Fruit fly (Drosophila melanogaster): ENCODE measurements around the gene oaf.

oaf gene

dm6 chr2L:2450723-2451379, 41.9 kb upstream of the oaf start (continued):
- no peak for TF ChIP-seq HmgZ (tag; optimal IDR thresholded peaks at IDR 0.05)
- TF ChIP-seq hb (GFP tag; IDR thresholded peaks at IDR 0.05; ENCODE audit: partially characterized antibody), result no peak
- TF ChIP-seq sna (GFP tag; IDR thresholded peaks at IDR 0.05; ENCODE audit: partially characterized antibody), result 0 out of 2 replicates have a peak, but pooled peaks have one; percentile 38
- TF ChIP-seq Hr3 (GFP tag; optimal IDR thresholded peaks at IDR 0.05), result no peak
- TF ChIP-seq BEAF-32 (GFP tag; optimal IDR thresholded peaks at IDR 0.05), result peak; percentile 27
- TF ChIP-seq fd102C (GFP tag; optimal IDR thresholded peaks at IDR 0.05), result no peak
- no peak for TF ChIP-seq B-H2 (GFP tag; optimal IDR thresholded peaks at IDR 0.05)
- TF ChIP-seq Aef1 (GFP tag; IDR thresholded peaks at IDR 0.05), result no peak
- no peak for TF ChIP-seq ash1 (GFP tag; optimal IDR thresholded peaks at IDR 0.05)
- no peak for TF ChIP-seq chn (GFP tag; optimal IDR thresholded peaks at IDR 0.05)
- no peak for TF ChIP-seq Side (GFP tag; optimal IDR thresholded peaks at IDR 0.05)
- no peak for TF ChIP-seq ewg (GFP tag; optimal IDR thresholded peaks at IDR 0.05)
- no peak for TF ChIP-seq CG31441 (GFP tag; IDR thresholded peaks at IDR 0.05)
- TF ChIP-seq CG16813 (GFP tag; IDR thresholded peaks at IDR 0.05; ENCODE audit: partially characterized antibody), result no peak
- TF ChIP-seq CG4854 (GFP tag; optimal IDR thresholded peaks at IDR 0.05), result no peak
- TF ChIP-seq Oli (tag; optimal IDR thresholded peaks at IDR 0.05), result no peak
- no peak for TF ChIP-seq fd3F (GFP tag; optimal IDR thresholded peaks at IDR 0.05)
- TF ChIP-seq ham (GFP tag; IDR thresholded peaks at IDR 0.05), result no peak
- TF ChIP-seq sisA (GFP tag; IDR thresholded peaks at IDR 0.05), result no peak
- no peak for TF ChIP-seq caup (GFP tag; optimal IDR thresholded peaks at IDR 0.05; ENCODE audit: severe bottlenecking)
- TF ChIP-seq Dek (tag; optimal IDR thresholded peaks at IDR 0.05), result no peak
- no peak for TF ChIP-seq Asciz (GFP tag; optimal IDR thresholded peaks at IDR 0.05)
- TF ChIP-seq CG1647 (GFP tag; optimal IDR thresholded peaks at IDR 0.05), result no peak
- no peak for TF ChIP-seq ATbp (GFP tag; optimal IDR thresholded peaks at IDR 0.05)
- TF ChIP-seq Optix (GFP tag; IDR thresholded peaks at IDR 0.05), result no peak
- TF ChIP-seq CG30020 (tag; optimal IDR thresholded peaks at IDR 0.05), result no peak
- TF ChIP-seq CG8290 (GFP tag; optimal IDR thresholded peaks at IDR 0.05), result no peak
- TF ChIP-seq CG8290 (tag; optimal IDR thresholded peaks at IDR 0.05), result peak in 1 of 2 experiments; percentile 36
- TF ChIP-seq CG3995 (GFP tag; optimal IDR thresholded peaks at IDR 0.05), result no peak
- no peak for TF ChIP-seq HmgD (GFP tag; optimal IDR thresholded peaks at IDR 0.05)
- TF ChIP-seq Adf1 (GFP tag; IDR thresholded peaks at IDR 0.05), result peak; percentile 70
- TF ChIP-seq CG12769 (tag; optimal IDR thresholded peaks at IDR 0.05), result peak; percentile 9
- TF ChIP-seq jing (GFP tag; optimal IDR thresholded peaks at IDR 0.05), result peak; percentile 40
- peak; percentile 92 for TF ChIP-seq Jarid2 (GFP tag; optimal IDR thresholded peaks at IDR 0.05)
- TF ChIP-seq zfh1 (GFP tag; IDR thresholded peaks at IDR 0.05), result 0 out of 3 replicates have a peak, but pooled peaks have one; percentile 12
- TF ChIP-seq Neu2 (GFP tag; optimal IDR thresholded peaks at IDR 0.05; ENCODE audit: borderline replicate concordance), result no peak
- no peak for TF ChIP-seq Fer2 (tag; optimal IDR thresholded peaks at IDR 0.05)
- no peak for TF ChIP-seq Abd-B (GFP tag; optimal IDR thresholded peaks at IDR 0.05)
- TF ChIP-seq CG7556 (GFP tag; optimal IDR thresholded peaks at IDR 0.05), result no peak
- no peak for TF ChIP-seq CG10366 (GFP tag; IDR thresholded peaks at IDR 0.05)
- no peak for TF ChIP-seq Meics (GFP tag; optimal IDR thresholded peaks at IDR 0.05)
- no peak for TF ChIP-seq Hr51 (GFP tag; optimal IDR thresholded peaks at IDR 0.05)
- TF ChIP-seq CG17359 (tag; optimal IDR thresholded peaks at IDR 0.05), result no peak
- no peak for TF ChIP-seq Atf-2 (GFP tag; optimal IDR thresholded peaks at IDR 0.05)
- TF ChIP-seq CG17829 (tag; optimal IDR thresholded peaks at IDR 0.05), result no peak
- TF ChIP-seq org-1 (GFP tag; optimal IDR thresholded peaks at IDR 0.05), result no peak
- no peak for TF ChIP-seq tap (tag; optimal IDR thresholded peaks at IDR 0.05)
- TF ChIP-seq Usf (GFP tag; optimal IDR thresholded peaks at IDR 0.05), result no peak
- TF ChIP-seq Lim3 (GFP tag; IDR thresholded peaks at IDR 0.05), result no peak
